Worm (Caenorhabditis elegans) whole organism, late embryonic: ENCODE data around the gene W04E12.5.
A peak's percentile ranks its signal among the peaks of the same experiment; 100 is the strongest.

ENCODE experiments used
- C38D4.7 ChIP-seq: fragments of 200-800 bp; sonication (Bioruptor generic); optimal IDR thresholded peaks from 2 replicates; lab custom pipeline; 2018; ENCODE audit warnings: mild to moderate bottlenecking, missing genetic modification characterization, moderate library complexity, missing compliant biosample characterization
- K02D7.2 ChIP-seq: sonication (generic microtip); optimal IDR thresholded peaks from 2 replicates; lab custom pipeline; 2017; ENCODE audit warnings: mild to moderate bottlenecking, missing genetic modification characterization, missing compliant biosample characterization
- K09A11.1 ChIP-seq: sonication (generic microtip); optimal IDR thresholded peaks from 2 replicates; lab custom pipeline; 2017; ENCODE audit warnings: antibody characterized with exemption, mild to moderate bottlenecking, missing genetic modification characterization, missing compliant biosample characterization; ENCODE audit not compliant: insufficient read depth
- T23F11.4 ChIP-seq: fragments of 200-800 bp; sonication (Bioruptor generic); optimal IDR thresholded peaks from 2 replicates; lab custom pipeline; 2018; ENCODE audit warnings: mild to moderate bottlenecking, missing genetic modification characterization, missing compliant biosample characterization
- ahr-1 ChIP-seq: sonication (generic microtip); optimal IDR thresholded peaks from 2 replicates; lab custom pipeline; 2016; ENCODE audit warnings: missing genetic modification characterization, missing compliant biosample characterization
- ama-1 ChIP-seq: fragments of 150-350 bp; optimal IDR thresholded peaks from 2 replicates; lab custom pipeline; 2014
- ceh-14 ChIP-seq: sonication (generic microtip); optimal IDR thresholded peaks from 2 replicates; lab custom pipeline; 2016; ENCODE audit warnings: missing genotype, missing genetic modification characterization, missing compliant biosample characterization
- ceh-18 ChIP-seq: sonication (generic microtip); optimal IDR thresholded peaks from 2 replicates; lab custom pipeline; 2016; ENCODE audit warnings: missing genetic modification characterization, missing compliant biosample characterization
- ceh-19 ChIP-seq: fragments of 200-800 bp; sonication (Bioruptor generic); optimal IDR thresholded peaks from 2 replicates; lab custom pipeline; 2018; ENCODE audit warnings: mild to moderate bottlenecking, missing genetic modification characterization, missing compliant biosample characterization
- ceh-2 ChIP-seq: sonication (generic microtip); optimal IDR thresholded peaks from 2 replicates; lab custom pipeline; 2016; ENCODE audit warnings: missing genotype, missing genetic modification characterization, missing compliant biosample characterization
- ceh-22 ChIP-seq: sonication (generic microtip); optimal IDR thresholded peaks from 2 replicates; lab custom pipeline; 2017; ENCODE audit warnings: missing biosample characterization, missing genetic modification characterization
- ceh-31 ChIP-seq: sonication (generic microtip); optimal IDR thresholded peaks from 2 replicates; lab custom pipeline; 2016; ENCODE audit warnings: missing genetic modification characterization, missing compliant biosample characterization
- ceh-34 ChIP-seq: sonication (generic microtip); optimal IDR thresholded peaks from 2 replicates; lab custom pipeline; 2016; ENCODE audit warnings: mild to moderate bottlenecking, missing genetic modification characterization, missing compliant biosample characterization
- ceh-9 ChIP-seq: sonication (generic microtip); optimal IDR thresholded peaks from 2 replicates; lab custom pipeline; 2016; ENCODE audit warnings: mild to moderate bottlenecking, missing genetic modification characterization, inconsistent platforms, missing compliant biosample characterization
- dve-1 ChIP-seq: sonication (generic microtip); optimal IDR thresholded peaks from 2 replicates; lab custom pipeline; 2017; ENCODE audit warnings: antibody characterized with exemption, mild to moderate bottlenecking, missing genetic modification characterization, missing compliant biosample characterization
- elt-4 ChIP-seq: sonication (generic microtip); optimal IDR thresholded peaks from 2 replicates; lab custom pipeline; 2016; ENCODE audit warnings: missing genetic modification characterization, missing compliant biosample characterization
- fax-1 ChIP-seq: sonication (generic microtip); optimal IDR thresholded peaks from 2 replicates; lab custom pipeline; 2016; ENCODE audit warnings: missing genotype, missing genetic modification characterization, missing compliant biosample characterization
- gmeb-2 ChIP-seq: sonication (generic microtip); optimal IDR thresholded peaks from 2 replicates; lab custom pipeline; 2016; ENCODE audit warnings: missing genetic modification characterization, inconsistent platforms, missing compliant biosample characterization
- hlh-6 ChIP-seq: sonication (generic microtip); optimal IDR thresholded peaks from 2 replicates; lab custom pipeline; 2016; ENCODE audit warnings: missing genotype, missing genetic modification characterization, missing compliant biosample characterization
- hlh-8 ChIP-seq: sonication (generic microtip); optimal IDR thresholded peaks from 2 replicates; lab custom pipeline; 2016; ENCODE audit warnings: missing genotype, missing genetic modification characterization, missing compliant biosample characterization
- lim-6 ChIP-seq: sonication (generic microtip); optimal IDR thresholded peaks from 2 replicates; lab custom pipeline; 2016; ENCODE audit warnings: missing genetic modification characterization, missing compliant biosample characterization
- lin-11 ChIP-seq: fragments of 200-800 bp; sonication (Bioruptor generic); optimal IDR thresholded peaks from 2 replicates; lab custom pipeline; 2018; ENCODE audit warnings: mild to moderate bottlenecking, missing genetic modification characterization, missing compliant biosample characterization
- odd-2 ChIP-seq: sonication (generic microtip); optimal IDR thresholded peaks from 2 replicates; lab custom pipeline; 2017; ENCODE audit warnings: antibody characterized with exemption, mild to moderate bottlenecking, missing genetic modification characterization, missing compliant biosample characterization
- pag-3 ChIP-seq: sonication (generic microtip); optimal IDR thresholded peaks from 2 replicates; lab custom pipeline; 2016; ENCODE audit warnings: missing compliant biosample characterization, missing genetic modification characterization, borderline replicate concordance
- pat-9 ChIP-seq: fragments of 200-800 bp; sonication (Bioruptor generic); optimal IDR thresholded peaks from 2 replicates; lab custom pipeline; 2018; ENCODE audit warnings: mild to moderate bottlenecking, missing genetic modification characterization, moderate library complexity, missing compliant biosample characterization
- pqm-1 ChIP-seq: sonication (generic microtip); optimal IDR thresholded peaks from 2 replicates; lab custom pipeline; 2016; ENCODE audit warnings: missing genetic modification characterization, missing compliant biosample characterization
- sdc-2 ChIP-seq: sonication (generic microtip); optimal IDR thresholded peaks from 2 replicates; lab custom pipeline; 2016; ENCODE audit warnings: missing genotype, missing genetic modification characterization, missing compliant biosample characterization
- sox-2 ChIP-seq: fragments of 200-800 bp; sonication (Bioruptor generic); IDR thresholded peaks from 2 replicates; pipeline ENCODE4 v1.3.6; 2022; ENCODE audit warnings: missing genetic modification reagents, missing genetic modification characterization, missing compliant biosample characterization
- ttx-3 ChIP-seq: sonication (generic microtip); optimal IDR thresholded peaks from 2 replicates; lab custom pipeline; 2016; ENCODE audit warnings: missing genetic modification reagents, missing genetic modification characterization, missing compliant biosample characterization
- unc-3 ChIP-seq, 2 experiments: fragments of 200-800 bp in 1 of 2; sonication (Bioruptor generic) in 1 of 2; sonication (generic microtip) in 1 of 2; conservative IDR thresholded peaks in 1 of 2; optimal IDR thresholded peaks in 1 of 2; 2 replicates each; pipeline versions ENCODE4 v1.3.6 to Lab custom; 2016 to 2022; ENCODE audit warnings: missing compliant biosample characterization in 2 of 2, missing genetic modification characterization in 2 of 2, missing genetic modification reagents in 1 of 2
- unc-42 ChIP-seq: sonication (generic microtip); optimal IDR thresholded peaks from 2 replicates; lab custom pipeline; 2016; ENCODE audit warnings: missing genotype, missing genetic modification characterization, missing compliant biosample characterization
- unc-55 ChIP-seq: sonication (generic microtip); optimal IDR thresholded peaks from 2 replicates; lab custom pipeline; 2017; ENCODE audit warnings: missing biosample characterization, missing genetic modification reagents, missing genetic modification characterization
- unc-86 ChIP-seq: sonication (generic microtip); optimal IDR thresholded peaks from 2 replicates; lab custom pipeline; 2016; ENCODE audit warnings: missing genetic modification characterization, missing compliant biosample characterization
- zip-5 ChIP-seq: sonication (generic microtip); optimal IDR thresholded peaks from 2 replicates; lab custom pipeline; 2016; ENCODE audit warnings: missing genetic modification characterization, missing compliant biosample characterization

W04E12.5 gene

ce11 chrV:19727990-19728389 is 18.0 kb upstream of the W04E12.5 start:
- no peak for TF ChIP-seq hlh-6 (tag; lab: Kevin White, UChicago)
- TF ChIP-seq unc-3 (GFP tag; conservative IDR thresholded peaks at IDR 0.05; lab: Robert Waterston, UW) = no peak
- TF ChIP-seq unc-3 (tag; optimal IDR thresholded peaks at IDR 0.05; lab: Kevin White, UChicago) = no peak
- no peak for TF ChIP-seq zip-5 (tag; lab: Kevin White, UChicago)
- TF ChIP-seq ceh-18 (tag; lab: Kevin White, UChicago) = no peak
- TF ChIP-seq fax-1 (tag; lab: Kevin White, UChicago) = no peak
- TF ChIP-seq sox-2 (GFP tag; lab: Robert Waterston, UW) = no peak
- no peak for TF ChIP-seq ama-1 (lab: Kevin White, UChicago)
- no peak for TF ChIP-seq ceh-31 (tag; lab: Kevin White, UChicago)
- TF ChIP-seq ceh-34 (tag; lab: Kevin White, UChicago) = no peak
- TF ChIP-seq unc-86 = no peak
- no peak for TF ChIP-seq C38D4.7 (GFP tag; lab: Kevin White, UChicago)

ce11 chrV:19728731-19729130 is 17.2 kb upstream of the W04E12.5 start, which contains the start of gene Y116F11A.3:
Y116F11A.3 (plus strand) TSS chrV:19729031.
- no peak for TF ChIP-seq unc-42 (tag; lab: Kevin White, UChicago)
- TF ChIP-seq ahr-1 (tag; lab: Kevin White, UChicago) = no peak
- TF ChIP-seq unc-86 = no peak
- no peak for TF ChIP-seq gmeb-2
- TF ChIP-seq pqm-1 (tag; lab: Kevin White, UChicago) = no peak
- TF ChIP-seq lim-6 = no peak
- TF ChIP-seq K09A11.1 (tag; lab: Kevin White, UChicago) = no peak

ce11 chrV:19730280-19730679 is 15.7 kb upstream of the W04E12.5 start, which contains the start of gene Y116F11A.1:
Y116F11A.1 (plus strand) TSS chrV:19730580.
- TF ChIP-seq K02D7.2 (no peak), ceh-19 (GFP tag; lab: Kevin White, UChicago) (no peak), odd-2 (tag; lab: Kevin White, UChicago) (no peak), pqm-1 (tag; lab: Kevin White, UChicago) (no peak), unc-86 (no peak), ttx-3 (tag; lab: Kevin White, UChicago) (no peak), ceh-22 (no peak)

- TF ChIP-seq pat-9 (tag; lab: Kevin White, UChicago) (no peak), pag-3 (tag; lab: Kevin White, UChicago) (peak; percentile 40)
Observed at ce11 chrV:19733728-19734127, 12.2 kb upstream of the W04E12.5 start.

- TF ChIP-seq unc-55 (GFP tag; lab: Kevin White, UChicago) = no peak
- no peak for TF ChIP-seq sox-2 (GFP tag; lab: Robert Waterston, UW)
- TF ChIP-seq gmeb-2 = no peak
- TF ChIP-seq zip-5 (tag; lab: Kevin White, UChicago) = no peak
- TF ChIP-seq T23F11.4 (GFP tag; lab: Kevin White, UChicago) = no peak
- no peak for TF ChIP-seq C38D4.7 (GFP tag; lab: Kevin White, UChicago)
- no peak for TF ChIP-seq ceh-18 (tag; lab: Kevin White, UChicago)
- no peak for TF ChIP-seq K09A11.1 (tag; lab: Kevin White, UChicago)
- no peak for TF ChIP-seq K02D7.2
- no peak for TF ChIP-seq elt-4 (tag; lab: Kevin White, UChicago)
- no peak for TF ChIP-seq hlh-6 (tag; lab: Kevin White, UChicago)
- no peak for TF ChIP-seq dve-1 (tag; lab: Kevin White, UChicago)
- TF ChIP-seq ceh-14 (tag; lab: Kevin White, UChicago) = no peak
- TF ChIP-seq unc-3 (GFP tag; conservative IDR thresholded peaks at IDR 0.05; lab: Robert Waterston, UW) = no peak
- TF ChIP-seq unc-3 (tag; optimal IDR thresholded peaks at IDR 0.05; lab: Kevin White, UChicago) = no peak
- TF ChIP-seq ceh-2 (tag; lab: Kevin White, UChicago) = no peak
- no peak for TF ChIP-seq ceh-9 (tag; lab: Kevin White, UChicago)
- no peak for TF ChIP-seq lin-11 (tag; lab: Kevin White, UChicago)
- no peak for TF ChIP-seq sdc-2 (tag; lab: Kevin White, UChicago)
- no peak for TF ChIP-seq ama-1 (lab: Kevin White, UChicago)
- no peak for TF ChIP-seq hlh-8 (tag; lab: Kevin White, UChicago)
Observed at ce11 chrV:19737458-19737857, 8.5 kb upstream of the W04E12.5 start, which contains the start of gene W04E12.7. W04E12.7 (minus strand) TSS chrV:19737558.
